Worm (Caenorhabditis elegans): ENCODE measurements around the gene R11H6.2.

R11H6.2 gene

ce11 chrV:14625662-14626061 is 27.9 kb downstream of the R11H6.2 start:
- TF ChIP-seq unc-55 (GFP tag; optimal IDR thresholded peaks at IDR 0.05), result peak; percentile 85
- TF ChIP-seq pha-4 (tag; optimal IDR thresholded peaks at IDR 0.05), result no peak
- TF ChIP-seq ceh-18 (tag; optimal IDR thresholded peaks at IDR 0.05), result peak; percentile 16
- TF ChIP-seq rnt-1 (tag; optimal IDR thresholded peaks at IDR 0.05), result peak; percentile 34
- no peak for TF ChIP-seq pat-9 (tag; optimal IDR thresholded peaks at IDR 0.05)
- TF ChIP-seq pax-1 (tag; optimal IDR thresholded peaks at IDR 0.05), result no peak

DNA sequence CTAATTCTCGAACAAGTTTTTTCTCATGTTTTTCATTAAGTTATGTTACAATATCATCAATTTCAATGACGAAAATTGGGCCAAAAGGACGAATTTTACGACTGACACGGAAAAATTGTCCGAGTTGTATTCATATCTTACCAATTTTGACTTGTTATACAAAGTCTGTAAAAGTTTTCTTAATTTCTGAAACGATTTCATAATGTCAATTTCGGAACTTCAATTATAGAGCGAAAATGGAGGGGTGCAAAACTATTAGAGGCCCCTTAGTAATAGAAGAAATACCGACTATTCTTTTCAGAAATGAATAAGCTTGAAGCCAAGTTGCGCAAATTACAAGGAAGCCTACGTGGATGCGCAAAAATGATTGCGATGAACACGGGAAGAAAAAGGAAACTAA is 33.8 kb downstream of the R11H6.2 start, which contains the start of gene F43D2.3:
F43D2.3 (plus strand) TSS at position 301 of the 400 bp plus-strand sequence.
- TF ChIP-seq C38D4.7 (GFP tag; optimal IDR thresholded peaks at IDR 0.05) (no peak), ceh-6 (GFP tag; optimal IDR thresholded peaks at IDR 0.05) (no peak), pqm-1 (tag; optimal IDR thresholded peaks at IDR 0.05) (no peak)

DNA sequence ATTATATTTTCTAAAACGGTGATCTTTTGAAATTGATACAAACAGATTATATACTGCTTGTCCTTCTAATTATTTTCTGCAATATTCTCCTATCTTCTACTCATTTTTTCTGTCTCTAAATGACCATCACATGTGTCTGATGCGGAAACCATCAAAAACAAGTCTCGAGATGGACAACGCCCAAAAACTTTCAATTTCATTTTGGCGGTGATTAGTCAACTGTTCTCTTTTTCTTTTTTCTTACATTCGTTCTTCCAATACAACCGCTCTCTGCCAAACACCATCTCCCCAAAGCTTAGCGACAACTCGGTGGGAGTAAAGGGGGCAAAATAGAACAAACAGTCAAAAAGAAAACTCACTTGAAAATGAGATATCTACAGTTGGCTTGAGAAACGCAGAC is 35.5 kb downstream of the R11H6.2 start:
- no peak for TF ChIP-seq ama-1 (optimal IDR thresholded peaks at IDR 0.05)
- TF ChIP-seq pros-1 (tag; optimal IDR thresholded peaks at IDR 0.05), result no peak
- no peak for TF ChIP-seq npax-4 (tag; optimal IDR thresholded peaks at IDR 0.05)
- no peak for TF ChIP-seq pat-9 (tag; optimal IDR thresholded peaks at IDR 0.05)
- TF ChIP-seq gmeb-2 (tag; optimal IDR thresholded peaks at IDR 0.05), result no peak
- TF ChIP-seq fax-1 (tag; optimal IDR thresholded peaks at IDR 0.05), result no peak
- TF ChIP-seq nfya-1 (tag; optimal IDR thresholded peaks at IDR 0.05), result no peak
- TF ChIP-seq elt-4 (tag; optimal IDR thresholded peaks at IDR 0.05), result no peak
- no peak for TF ChIP-seq mec-3 (tag; optimal IDR thresholded peaks at IDR 0.05; ENCODE audit: borderline replicate concordance)
- no peak for TF ChIP-seq hlh-13 (GFP tag; optimal IDR thresholded peaks at IDR 0.05)
- no peak for TF ChIP-seq che-1 (tag; optimal IDR thresholded peaks at IDR 0.05)
- no peak for TF ChIP-seq hlh-15 (tag; optimal IDR thresholded peaks at IDR 0.05)
- TF ChIP-seq tbx-7 (tag; optimal IDR thresholded peaks at IDR 0.05), result no peak
- no peak for TF ChIP-seq ceh-19 (GFP tag; optimal IDR thresholded peaks at IDR 0.05)

DNA sequence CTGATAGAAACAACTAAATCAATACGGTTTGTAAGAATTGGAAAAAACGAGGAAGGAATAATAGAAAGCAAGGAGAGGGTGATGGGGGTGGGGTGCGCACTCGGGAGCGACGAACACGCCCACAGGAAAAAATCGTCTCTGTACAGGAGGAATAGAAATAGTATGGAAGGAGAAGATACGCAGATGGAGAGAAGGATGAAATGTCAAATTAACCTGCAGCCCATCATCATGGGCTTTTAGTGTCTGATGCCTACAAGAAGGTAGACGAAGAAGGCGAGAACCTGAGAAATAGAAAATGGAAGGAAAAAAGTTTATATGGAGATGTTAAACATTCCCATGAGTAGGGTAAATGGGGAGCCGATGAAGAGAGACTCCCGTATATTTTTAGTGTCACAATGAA is 37.3 kb downstream of the R11H6.2 start, which contains the start of gene F43D2.6:
F43D2.6 (minus strand) TSS at position 62 of the 400 bp plus-strand sequence.
- no peak for TF ChIP-seq ceh-9 (tag; optimal IDR thresholded peaks at IDR 0.05)
- TF ChIP-seq che-1 (tag; optimal IDR thresholded peaks at IDR 0.05), result no peak

DNA sequence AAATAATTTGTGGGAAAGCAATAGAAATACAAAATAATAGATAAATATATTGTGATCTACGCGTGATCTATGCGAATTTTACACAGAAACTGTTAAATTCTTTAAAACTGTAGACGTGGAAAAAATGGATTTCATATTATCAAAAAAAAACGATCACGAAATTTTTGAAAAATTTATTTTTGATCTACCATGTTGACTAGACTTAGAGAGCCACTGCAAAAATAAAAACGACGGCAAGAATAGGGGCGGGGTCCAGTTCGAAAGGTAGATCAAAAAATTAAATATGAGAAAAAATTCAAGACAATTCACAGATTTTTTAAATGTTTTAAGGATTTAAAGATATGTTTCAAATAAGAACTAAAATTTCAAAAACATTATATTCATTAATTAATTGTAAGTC is 40.3 kb downstream of the R11H6.2 start:
- TF ChIP-seq pag-3 (tag; optimal IDR thresholded peaks at IDR 0.05; ENCODE audit: borderline replicate concordance) (no peak), hlh-15 (tag; optimal IDR thresholded peaks at IDR 0.05) (no peak), dmd-4 (tag; optimal IDR thresholded peaks at IDR 0.05; ENCODE audit: borderline replicate concordance) (no peak), ahr-1 (tag; optimal IDR thresholded peaks at IDR 0.05) (no peak), C38D4.7 (GFP tag; optimal IDR thresholded peaks at IDR 0.05) (no peak), unc-3 (GFP tag; conservative IDR thresholded peaks at IDR 0.05) (no peak), unc-3 (tag; optimal IDR thresholded peaks at IDR 0.05) (no peak), T23F11.4 (GFP tag; optimal IDR thresholded peaks at IDR 0.05) (no peak), hlh-8 (tag; optimal IDR thresholded peaks at IDR 0.05) (no peak), sox-2 (GFP tag; IDR thresholded peaks at IDR 0.05) (no peak), hlh-13 (GFP tag; optimal IDR thresholded peaks at IDR 0.05) (no peak), ceh-22 (tag; optimal IDR thresholded peaks at IDR 0.05) (no peak), mec-3 (tag; optimal IDR thresholded peaks at IDR 0.05; ENCODE audit: borderline replicate concordance) (no peak), pqm-1 (tag; optimal IDR thresholded peaks at IDR 0.05) (no peak), Y22D7AL.16 (tag; optimal IDR thresholded peaks at IDR 0.05) (no peak), fkh-6 (tag; optimal IDR thresholded peaks at IDR 0.05) (no peak)

DNA sequence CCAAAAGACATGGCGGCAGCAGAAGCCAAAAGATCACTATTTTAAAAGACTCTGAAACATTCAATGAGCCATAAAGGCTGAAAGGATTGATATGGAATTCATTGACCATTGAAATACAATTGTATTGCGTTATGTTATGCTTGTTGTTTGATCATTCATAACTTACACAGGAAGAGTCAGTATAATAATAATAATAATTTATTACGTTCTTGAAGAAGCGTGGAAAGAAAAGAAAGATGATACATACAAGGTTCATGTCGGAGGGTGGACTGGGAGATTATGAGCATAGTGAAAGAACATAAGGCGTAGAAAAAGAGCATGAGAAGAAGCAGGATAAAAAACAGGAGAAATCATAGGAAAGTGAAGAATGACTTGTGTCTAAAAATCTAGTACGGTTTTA is 42.3 kb downstream of the R11H6.2 start, which contains the start of gene F43D2.7:
F43D2.7 (minus strand) TSS at position 101 of the 400 bp plus-strand sequence.
- TF ChIP-seq unc-55 (GFP tag; optimal IDR thresholded peaks at IDR 0.05) (no peak), ceh-14 (tag; optimal IDR thresholded peaks at IDR 0.05) (no peak), zip-5 (tag; optimal IDR thresholded peaks at IDR 0.05) (no peak), ceh-24 (tag; optimal IDR thresholded peaks at IDR 0.05) (no peak), mec-3 (tag; optimal IDR thresholded peaks at IDR 0.05; ENCODE audit: borderline replicate concordance) (no peak), ztf-16 (tag; optimal IDR thresholded peaks at IDR 0.05) (no peak), T23F11.4 (GFP tag; optimal IDR thresholded peaks at IDR 0.05) (no peak), npax-4 (tag; optimal IDR thresholded peaks at IDR 0.05) (no peak)

Measured in whole organism, late embryonic.